Worm (Caenorhabditis elegans) whole organism, midembryonic: Measurements from ENCODE around the gene sra-6.

Source experiments
- T22C8.4 ChIP-seq: fragments of 200-800 bp; sonication (Bioruptor generic); IDR thresholded peaks from 2 replicates; pipeline ENCODE4 v1.3.6; 2022; ENCODE audit warnings: missing genetic modification characterization, missing compliant biosample characterization
- flt-1 ChIP-seq: fragments of 200-800 bp; sonication (Bioruptor generic); IDR thresholded peaks from 2 replicates; pipeline ENCODE4 v1.3.6; 2022; ENCODE audit warnings: missing genetic modification characterization, missing compliant biosample characterization
- klf-2 ChIP-seq: fragments of 200-800 bp; sonication (Bioruptor generic); conservative IDR thresholded peaks from 2 replicates; pipeline ENCODE4 v1.3.6; 2022; ENCODE audit warnings: missing genetic modification reagents, missing genetic modification characterization, missing compliant biosample characterization
- med-1 ChIP-seq: sonication (generic microtip); optimal IDR thresholded peaks from 2 replicates; lab custom pipeline; 2017; ENCODE audit warnings: missing genetic modification characterization, mild to moderate bottlenecking, missing compliant biosample characterization, antibody characterized with exemption, missing genetic modification reagents; ENCODE audit not compliant: insufficient read depth
- ref-1 ChIP-seq: fragments of 200-800 bp; sonication (Bioruptor generic); conservative IDR thresholded peaks from 2 replicates; pipeline ENCODE4 v1.3.6; 2022; ENCODE audit warnings: missing genetic modification reagents, missing genetic modification characterization, missing compliant biosample characterization
- ztf-23 ChIP-seq: fragments of 200-800 bp; sonication (Bioruptor generic); IDR thresholded peaks from 2 replicates; pipeline ENCODE4 v1.3.6; 2022; ENCODE audit warnings: missing genetic modification reagents, missing genetic modification characterization, missing compliant biosample characterization

DNA sequence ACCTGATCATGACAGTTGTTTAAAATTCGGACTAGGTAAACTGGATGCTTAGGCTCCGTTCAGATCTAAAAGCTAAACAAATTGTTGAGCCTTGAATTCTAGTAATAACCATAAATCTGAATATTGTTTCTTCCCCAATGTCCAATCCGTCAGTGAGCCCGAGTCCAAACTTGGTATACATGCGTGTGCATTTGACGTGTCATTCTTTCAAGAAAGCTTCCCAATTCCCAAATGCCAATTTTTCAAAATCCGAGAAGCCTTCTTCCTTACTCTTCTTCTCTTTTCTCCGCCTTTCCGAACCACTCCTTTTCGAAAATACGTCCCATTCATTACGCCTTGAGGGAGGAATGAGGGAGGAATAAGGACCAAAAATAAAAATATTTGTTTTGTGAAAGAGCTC lies 26.1 kb upstream of the sra-6 start:
- TF ChIP-seq ref-1 (GFP tag; lab: Robert Waterston, UW) (no peak), klf-2 (GFP tag; lab: Robert Waterston, UW) (no peak), T22C8.4 (GFP tag; lab: Robert Waterston, UW) (no peak), flt-1 (GFP tag; lab: Robert Waterston, UW) (no peak), med-1 (GFP tag; lab: Kevin White, UChicago) (no peak), ztf-23 (GFP tag; lab: Robert Waterston, UW) (no peak)
